Fruit fly (Drosophila melanogaster): ENCODE results near the gene Sam-S.
A peak's percentile ranks its signal among the peaks of the same experiment; 100 is the strongest.

Gene Sam-S

DNA sequence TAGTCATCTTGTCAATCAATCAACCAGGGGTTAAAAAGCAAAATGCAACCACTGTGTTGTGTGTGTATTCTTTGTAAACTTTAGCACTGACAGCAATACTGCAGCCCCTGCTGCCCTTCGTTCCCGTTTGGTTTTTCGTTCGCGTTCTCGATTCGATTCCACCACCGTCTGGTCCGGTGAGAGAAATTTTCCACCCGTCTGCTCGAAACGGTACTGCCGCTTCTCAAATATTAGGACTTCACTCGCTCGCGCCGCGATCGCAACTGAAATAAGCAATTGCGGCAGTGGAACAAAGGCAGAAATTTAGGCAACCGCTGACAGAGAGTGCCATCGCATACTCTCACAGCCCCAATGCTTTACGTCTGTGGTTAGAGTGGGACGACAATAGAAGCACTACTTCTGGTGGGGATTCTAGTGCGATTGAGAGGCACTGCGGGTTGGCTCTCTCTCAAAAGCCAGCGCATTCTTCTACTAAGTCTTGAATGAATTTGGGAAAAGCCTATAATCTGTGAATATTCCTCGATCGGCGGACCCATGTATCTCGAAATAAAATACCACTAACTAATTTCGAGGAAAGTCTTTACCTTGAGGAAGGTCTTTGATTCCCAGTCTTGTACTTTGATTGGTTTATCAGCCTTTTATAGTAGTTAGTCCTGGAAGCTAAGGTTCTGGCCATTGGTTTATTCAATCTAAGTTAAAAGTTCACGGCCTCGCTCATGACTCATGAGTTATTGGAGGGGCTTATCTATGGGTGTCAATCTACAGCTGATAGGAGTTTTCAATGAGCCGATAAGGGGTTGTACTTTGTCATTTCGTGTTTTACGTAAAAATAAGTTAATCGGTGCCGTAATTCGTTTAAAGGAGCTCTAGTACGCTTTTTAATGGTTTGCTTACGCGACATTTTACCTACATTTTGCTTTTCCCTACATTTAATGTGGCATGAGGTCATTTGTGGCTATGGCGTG, 22.6 kb downstream of the Sam-S start (continued):
- TF ChIP-seq sv (GFP tag; optimal IDR thresholded peaks at IDR 0.05) (no peak), Mio (GFP tag; optimal IDR thresholded peaks at IDR 0.05) (no peak), GATAd (GFP tag; optimal IDR thresholded peaks at IDR 0.05) (no peak), OdsH (GFP tag; optimal IDR thresholded peaks at IDR 0.05) (peak; percentile 51), woc (GFP tag; optimal IDR thresholded peaks at IDR 0.05) (no peak), usp (GFP tag; optimal IDR thresholded peaks at IDR 0.05) (no peak), h (GFP tag; optimal IDR thresholded peaks at IDR 0.05) (peak; percentile 88), Hnf4 (GFP tag; optimal IDR thresholded peaks at IDR 0.05) (peak; percentile 90), Rel (GFP tag; optimal IDR thresholded peaks at IDR 0.05) (peak; percentile 45), Rel (tag; optimal IDR thresholded peaks at IDR 0.05) (peak; percentile 78)

DNA sequence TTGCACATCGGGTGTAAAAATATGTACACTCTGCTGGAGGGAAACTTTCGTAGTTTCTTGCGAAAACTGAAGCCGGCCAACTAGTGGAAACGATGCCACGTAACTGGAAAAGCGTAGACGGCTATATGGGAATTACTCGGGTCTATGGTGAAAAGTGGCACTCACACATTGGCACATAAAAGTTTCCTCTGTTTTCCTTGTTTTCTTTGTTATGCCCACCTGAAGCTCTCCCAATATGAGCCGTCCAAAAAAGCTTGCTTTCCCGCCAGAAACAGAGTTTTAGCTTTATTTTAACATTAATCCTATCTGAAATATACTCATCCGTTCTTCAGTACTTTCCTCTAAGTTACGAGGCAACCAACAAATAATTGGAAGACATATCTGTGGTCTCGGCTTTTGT, 24.0 kb downstream of the Sam-S start, which contains the start of gene CG3164:
TSS of gene CG3164 (minus strand) at position 101 of the 400 bp plus-strand sequence.
- no peak for TF ChIP-seq OdsH (GFP tag; optimal IDR thresholded peaks at IDR 0.05)
- no peak for TF ChIP-seq Dif (GFP tag; optimal IDR thresholded peaks at IDR 0.05; ENCODE audit: partially characterized antibody)
- TF ChIP-seq Mio (GFP tag; optimal IDR thresholded peaks at IDR 0.05): no peak
- TF ChIP-seq jim (GFP tag; optimal IDR thresholded peaks at IDR 0.05): no peak
- no peak for TF ChIP-seq psq (GFP tag; optimal IDR thresholded peaks at IDR 0.05)
- no peak for TF ChIP-seq Abd-B (GFP tag; optimal IDR thresholded peaks at IDR 0.05)
- TF ChIP-seq Hnf4 (GFP tag; optimal IDR thresholded peaks at IDR 0.05): no peak
- no peak for TF ChIP-seq fru (GFP tag; optimal IDR thresholded peaks at IDR 0.05)

DNA sequence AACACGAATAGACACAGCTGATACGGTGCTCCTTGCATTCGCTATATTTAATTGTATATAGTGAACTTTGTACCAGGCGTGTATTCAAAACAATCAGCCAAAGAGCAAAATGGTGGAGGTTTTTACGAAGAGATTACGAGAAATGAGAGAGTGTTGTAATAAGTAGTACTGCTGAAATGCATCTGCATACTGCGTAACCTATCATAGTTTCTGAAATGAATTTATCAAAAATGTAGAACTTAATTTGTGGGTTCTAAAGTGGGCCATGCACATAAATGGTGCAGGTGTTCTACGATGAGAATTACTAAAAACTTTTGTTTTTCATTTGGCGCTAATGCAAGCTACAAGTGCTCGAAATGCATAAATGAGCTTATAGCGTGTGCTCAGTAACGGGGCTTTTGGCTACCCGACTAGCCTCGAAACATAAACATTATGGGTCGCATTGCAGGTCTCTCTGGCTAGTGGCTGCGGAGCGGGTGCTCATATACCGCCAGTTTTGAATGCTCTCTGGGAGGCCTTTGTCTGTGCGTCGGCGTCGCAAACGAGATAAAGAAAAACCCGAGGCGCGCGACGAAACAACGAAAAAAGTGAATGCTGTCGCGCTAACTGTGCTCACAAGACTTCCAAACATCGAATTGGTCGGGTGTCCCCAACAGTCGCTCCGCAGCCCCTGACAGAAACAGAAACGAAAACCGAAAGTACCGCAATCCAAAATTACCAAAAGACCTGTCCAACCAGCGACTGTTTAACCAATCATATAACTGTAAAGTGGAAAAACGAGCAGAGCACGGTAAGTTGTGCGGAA, 25.0 kb downstream of the Sam-S start, which contains the start of gene Gs1:
TSS of gene Gs1 (plus strand) at position 612 of the 805 bp plus-strand sequence.
- TF ChIP-seq tai (GFP tag; optimal IDR thresholded peaks at IDR 0.05) (no peak), Hnf4 (GFP tag; optimal IDR thresholded peaks at IDR 0.05) (peak; percentile 42), Dfd (GFP tag; optimal IDR thresholded peaks at IDR 0.05) (no peak), dl (GFP tag; optimal IDR thresholded peaks at IDR 0.05; ENCODE audit: insufficient read depth in 1 of 2, partially characterized antibody in 2 of 2) (peak; percentile 66 to 89), Sp1 (GFP tag; optimal IDR thresholded peaks at IDR 0.05) (peak; percentile 59), Hr83 (GFP tag; optimal IDR thresholded peaks at IDR 0.05; ENCODE audit: poor library complexity, severe bottlenecking) (peak; percentile 41), N (GFP tag; optimal IDR thresholded peaks at IDR 0.05) (no peak), Rel (GFP tag; optimal IDR thresholded peaks at IDR 0.05) (no peak), Rel (tag; optimal IDR thresholded peaks at IDR 0.05) (peak; percentile 68), foxo (GFP tag; optimal IDR thresholded peaks at IDR 0.05) (peak in 1 of 2 experiments; percentile 15), h (GFP tag; optimal IDR thresholded peaks at IDR 0.05) (peak; percentile 55), OdsH (GFP tag; optimal IDR thresholded peaks at IDR 0.05) (peak; percentile 14), Dif (GFP tag; optimal IDR thresholded peaks at IDR 0.05; ENCODE audit: partially characterized antibody) (peak; percentile 90), br (GFP tag; optimal IDR thresholded peaks at IDR 0.05) (peak; percentile 43), sage (GFP tag; optimal IDR thresholded peaks at IDR 0.05) (no peak), rgr (GFP tag; optimal IDR thresholded peaks at IDR 0.05) (peak; percentile 45)

DNA sequence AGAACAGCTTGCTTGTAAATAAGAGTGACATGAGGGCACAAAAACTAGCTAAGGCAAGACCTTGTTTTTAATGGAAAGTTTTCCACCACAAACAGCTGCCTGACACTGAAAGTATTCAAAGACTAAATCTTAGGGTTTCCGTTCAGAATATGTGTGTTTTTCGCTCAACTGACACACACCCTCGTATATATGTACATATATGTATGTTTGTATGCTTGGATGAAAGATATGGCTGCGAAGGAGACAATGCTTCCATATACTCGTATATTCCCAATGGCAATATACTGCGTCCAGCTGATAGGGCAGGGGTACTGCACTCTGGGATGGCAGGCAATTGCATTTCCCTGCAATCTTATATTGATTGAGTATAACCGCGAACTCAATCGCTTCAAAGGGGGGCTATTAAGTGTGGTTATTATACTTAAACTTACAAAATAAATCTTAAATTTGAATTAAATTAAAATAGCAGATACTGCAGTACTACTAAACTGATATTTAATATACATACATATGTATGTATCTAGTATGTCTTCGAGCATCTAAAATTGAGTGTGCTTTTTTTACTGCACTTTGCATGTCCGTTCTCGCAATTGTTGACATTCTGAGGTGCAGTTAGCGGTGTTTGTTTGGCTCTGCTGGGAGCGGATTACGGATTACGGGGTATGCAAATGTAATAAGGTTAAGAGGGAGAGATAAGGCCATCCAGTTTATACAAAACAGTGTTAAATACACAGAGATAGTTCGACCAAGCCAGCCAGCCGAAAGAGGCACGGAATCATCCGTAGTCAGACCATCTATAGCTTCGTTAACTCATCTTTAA, 28.1 kb downstream of the Sam-S start:
- TF ChIP-seq Rel (GFP tag; optimal IDR thresholded peaks at IDR 0.05) (no peak), Rel (tag; optimal IDR thresholded peaks at IDR 0.05) (peak; percentile 22), Jra (GFP tag; optimal IDR thresholded peaks at IDR 0.05) (no peak)

All from whole organism, wandering third instar larva.